Worm (Caenorhabditis elegans) whole organism, L4 larva: ENCODE measurements around the gene M02B1.3.

Experiments
- F44E2.7 ChIP-seq: fragments of 200-800 bp; sonication (Bioruptor generic); IDR thresholded peaks from 2 replicates; pipeline ENCODE4 v2.1.2; 2022; ENCODE audit warnings: missing genetic modification characterization, missing compliant biosample characterization
- T20F7.1 ChIP-seq: fragments of 200-800 bp; sonication (Bioruptor generic); optimal IDR thresholded peaks from 2 replicates; lab custom pipeline; 2018; ENCODE audit warnings: mild to moderate bottlenecking, missing genetic modification characterization, missing compliant biosample characterization
- T26A8.4 ChIP-seq: fragments of 200-800 bp; sonication (Bioruptor generic); IDR thresholded peaks from 2 replicates; pipeline ENCODE4 v1.3.6; 2022; ENCODE audit warnings: missing genetic modification characterization, missing compliant biosample characterization
- Y5F2A.4 ChIP-seq: fragments of 200-800 bp; sonication (Bioruptor generic); optimal IDR thresholded peaks from 2 replicates; lab custom pipeline; 2018; ENCODE audit warnings: mild to moderate bottlenecking, missing genetic modification characterization, missing compliant biosample characterization
- ZK546.5 ChIP-seq, 2 experiments: sonication (generic microtip); optimal IDR thresholded peaks; 2 replicates each; lab custom pipeline; 2017; ENCODE audit warnings: missing biosample characterization in 2 of 2, missing genetic modification characterization in 2 of 2
- aha-1 ChIP-seq: fragments of 150-350 bp; peaks from one replicate; lab custom pipeline; 2014; ENCODE audit warnings: missing biosample characterization, missing genetic modification characterization
- aly-2 ChIP-seq: sonication (generic microtip); optimal IDR thresholded peaks from 2 replicates; lab custom pipeline; 2018; ENCODE audit warnings: missing biosample characterization, missing genetic modification characterization
- ama-1 ChIP-seq: fragments of 150-350 bp; optimal IDR thresholded peaks from 2 replicates; lab custom pipeline; 2014; ENCODE audit warnings: inconsistent platforms, mixed read lengths
- arid-1 ChIP-seq: fragments of 200-800 bp; sonication (Bioruptor generic); conservative IDR thresholded peaks from 2 replicates; pipeline ENCODE4 v1.3.6; 2022; ENCODE audit warnings: missing genetic modification reagents, missing genetic modification characterization, missing compliant biosample characterization
- ces-1 ChIP-seq: fragments of 150-350 bp; sonication (generic microtip); optimal IDR thresholded peaks from 4 replicates; lab custom pipeline; 2014; ENCODE audit warnings: missing biosample characterization, missing genetic modification reagents, missing genetic modification characterization
- daf-16 ChIP-seq, 3 experiments: sonication (generic microtip); optimal IDR thresholded peaks; 2 replicates each; lab custom pipeline; 2016 to 2017; ENCODE audit warnings: missing genetic modification characterization in 3 of 3, missing genetic modification reagents in 3 of 3, mild to moderate bottlenecking in 2 of 3, missing compliant biosample characterization in 2 of 3, missing biosample characterization in 1 of 3, moderate library complexity in 1 of 3
- dmd-6 ChIP-seq: fragments of 200-800 bp; sonication (Bioruptor generic); IDR thresholded peaks from 2 replicates; pipeline ENCODE4 v1.3.6; 2022; ENCODE audit warnings: missing genetic modification reagents, missing genetic modification characterization, missing compliant biosample characterization
- dmd-8 ChIP-seq: fragments of 200-800 bp; sonication (Bioruptor generic); IDR thresholded peaks from 2 replicates; pipeline ENCODE4 v1.3.6; 2022; ENCODE audit warnings: missing genetic modification characterization, missing compliant biosample characterization
- dpl-1 ChIP-seq: fragments of 150-350 bp; optimal IDR thresholded peaks from 2 replicates; lab custom pipeline; 2014; ENCODE audit warnings: missing biosample characterization, missing genetic modification reagents, missing genetic modification characterization
- duxl-1 ChIP-seq: sonication (generic microtip); optimal IDR thresholded peaks from 2 replicates; lab custom pipeline; 2016; ENCODE audit warnings: mild to moderate bottlenecking, missing genetic modification characterization, moderate library complexity, missing compliant biosample characterization; ENCODE audit not compliant: poor library complexity
- dve-1 ChIP-seq: sonication (generic microtip); optimal IDR thresholded peaks from 2 replicates; lab custom pipeline; 2017; ENCODE audit warnings: antibody characterized with exemption, mild to moderate bottlenecking, missing genetic modification characterization, missing compliant biosample characterization; ENCODE audit not compliant: insufficient read depth
- egl-27 ChIP-seq: sonication (generic microtip); optimal IDR thresholded peaks from 3 replicates; lab custom pipeline; 2017; ENCODE audit warnings: missing biosample characterization, missing genetic modification reagents, missing genetic modification characterization
- hlh-30 ChIP-seq: sonication (generic microtip); optimal IDR thresholded peaks from 2 replicates; lab custom pipeline; 2017; ENCODE audit warnings: antibody characterized with exemption, mild to moderate bottlenecking, missing genetic modification characterization, missing compliant biosample characterization; ENCODE audit not compliant: insufficient read depth
- hmg-1.1 ChIP-seq: fragments of 200-800 bp; sonication (Bioruptor generic); IDR thresholded peaks from 2 replicates; pipeline ENCODE4 v1.3.6; 2022; ENCODE audit warnings: missing genetic modification reagents, missing genetic modification characterization, missing compliant biosample characterization
- jun-1 ChIP-seq: fragments of 150-350 bp; optimal IDR thresholded peaks from 2 replicates; lab custom pipeline; 2014; ENCODE audit warnings: missing biosample characterization, missing genetic modification reagents, missing genetic modification characterization
- lin-1 ChIP-seq: fragments of 200-800 bp; sonication (Bioruptor generic); IDR thresholded peaks from 2 replicates; pipeline ENCODE4 v1.3.6; 2022; ENCODE audit warnings: missing genetic modification reagents, missing genetic modification characterization, missing compliant biosample characterization
- lin-13 ChIP-seq: fragments of 150-350 bp; optimal IDR thresholded peaks from 2 replicates; lab custom pipeline; 2014; ENCODE audit warnings: missing biosample characterization, missing genetic modification reagents, missing genetic modification characterization
- lin-15B ChIP-seq: fragments of 150-350 bp; sonication (generic microtip); optimal IDR thresholded peaks from 3 replicates; lab custom pipeline; 2014; ENCODE audit warnings: missing biosample characterization, missing genetic modification characterization
- lin-29 ChIP-seq: fragments of 200-800 bp; sonication (Bioruptor generic); IDR thresholded peaks from 2 replicates; pipeline ENCODE4 v1.3.6; 2022; ENCODE audit warnings: missing genetic modification reagents, missing genetic modification characterization, missing compliant biosample characterization
- lsy-2 ChIP-seq, 2 experiments: fragments of 150-350 bp in 1 of 2; sonication (generic microtip) in 1 of 2; optimal IDR thresholded peaks; 2 replicates each; lab custom pipeline; 2014 to 2017; ENCODE audit warnings: missing biosample characterization in 2 of 2, missing genetic modification characterization in 2 of 2
- madf-9 ChIP-seq: fragments of 200-800 bp; sonication (Bioruptor generic); conservative IDR thresholded peaks from 2 replicates; pipeline ENCODE4 v1.3.6; 2022; ENCODE audit warnings: missing genetic modification reagents, missing genetic modification characterization, missing compliant biosample characterization
- mdl-1 ChIP-seq, 2 experiments: fragments of 150-350 bp in 1 of 2; sonication (generic microtip) in 1 of 2; optimal IDR thresholded peaks; 2 replicates each; lab custom pipeline; 2014 to 2017; ENCODE audit warnings: missing biosample characterization in 2 of 2, missing genetic modification characterization in 2 of 2
- mdt-29 ChIP-seq: fragments of 200-800 bp; sonication (Bioruptor generic); IDR thresholded peaks from 2 replicates; pipeline ENCODE4 v1.3.6; 2022; ENCODE audit warnings: missing genetic modification reagents, missing genetic modification characterization, missing compliant biosample characterization
- mes-2 ChIP-seq: sonication (generic microtip); optimal IDR thresholded peaks from 2 replicates; lab custom pipeline; 2016; ENCODE audit warnings: missing genotype, mild to moderate bottlenecking, missing genetic modification characterization, missing compliant biosample characterization; ENCODE audit not compliant: poor library complexity, severe bottlenecking
- mxl-3 ChIP-seq: fragments of 200-800 bp; sonication (Bioruptor generic); optimal IDR thresholded peaks from 2 replicates; lab custom pipeline; 2018; ENCODE audit warnings: mild to moderate bottlenecking, missing genetic modification characterization, missing compliant biosample characterization
- nhr-10 ChIP-seq: fragments of 150-350 bp; optimal IDR thresholded peaks from 2 replicates; lab custom pipeline; 2014; ENCODE audit warnings: missing biosample characterization, missing genetic modification characterization
- nhr-102 ChIP-seq: sonication (generic microtip); optimal IDR thresholded peaks from 2 replicates; lab custom pipeline; 2016; ENCODE audit warnings: mild to moderate bottlenecking, missing genetic modification characterization, moderate library complexity, missing compliant biosample characterization
- nhr-11 ChIP-seq: fragments of 150-350 bp; optimal IDR thresholded peaks from 2 replicates; lab custom pipeline; 2014; ENCODE audit warnings: missing biosample characterization, missing genetic modification characterization
- nhr-42 ChIP-seq: fragments of 200-800 bp; sonication (Bioruptor generic); IDR thresholded peaks from 2 replicates; pipeline ENCODE4 v1.3.6; 2022; ENCODE audit warnings: missing genetic modification characterization, missing compliant biosample characterization
- nhr-48 ChIP-seq: sonication (generic microtip); optimal IDR thresholded peaks from 2 replicates; lab custom pipeline; 2016; ENCODE audit warnings: mild to moderate bottlenecking, missing genetic modification characterization, missing compliant biosample characterization
- nhr-77 ChIP-seq: fragments of 150-350 bp; optimal IDR thresholded peaks from 2 replicates; lab custom pipeline; 2014; ENCODE audit warnings: missing biosample characterization, missing genetic modification characterization
- pqm-1 ChIP-seq: sonication (generic microtip); optimal IDR thresholded peaks from 2 replicates; lab custom pipeline; 2017; ENCODE audit warnings: missing biosample characterization, missing genetic modification characterization
- rbr-2 ChIP-seq: sonication (generic microtip); optimal IDR thresholded peaks from 2 replicates; lab custom pipeline; 2016; ENCODE audit warnings: missing genotype, missing genetic modification characterization, missing compliant biosample characterization
- saeg-2 ChIP-seq: fragments of 200-800 bp; sonication (Bioruptor generic); IDR thresholded peaks from 2 replicates; pipeline ENCODE4 v1.3.6; 2022; ENCODE audit warnings: missing genetic modification reagents, missing genetic modification characterization, missing compliant biosample characterization
- set-16 ChIP-seq: fragments of 200-800 bp; sonication (Bioruptor generic); IDR thresholded peaks from 2 replicates; pipeline ENCODE4 v1.3.6; 2022; ENCODE audit warnings: missing genetic modification reagents, missing genetic modification characterization, missing compliant biosample characterization
- snpc-1.2 ChIP-seq: fragments of 200-800 bp; sonication (Bioruptor generic); IDR thresholded peaks from 2 replicates; pipeline ENCODE4 v1.3.6; 2022; ENCODE audit warnings: missing genetic modification reagents, missing genetic modification characterization, missing compliant biosample characterization
- snpc-4 ChIP-seq: fragments of 150-350 bp; optimal IDR thresholded peaks from 2 replicates; lab custom pipeline; 2014; ENCODE audit warnings: missing biosample characterization, missing genetic modification characterization
- spr-3 ChIP-seq: fragments of 200-800 bp; sonication (Bioruptor generic); optimal IDR thresholded peaks from 2 replicates; lab custom pipeline; 2018; ENCODE audit warnings: mild to moderate bottlenecking, missing genetic modification characterization, missing compliant biosample characterization
- unc-39 ChIP-seq: sonication (generic microtip); optimal IDR thresholded peaks from 2 replicates; lab custom pipeline; 2017; ENCODE audit warnings: missing biosample characterization, missing genetic modification characterization
- zfp-3 ChIP-seq: fragments of 200-800 bp; sonication (Bioruptor generic); conservative IDR thresholded peaks from 2 replicates; pipeline ENCODE4 v1.3.6; 2022; ENCODE audit warnings: missing genetic modification reagents, missing genetic modification characterization, missing compliant biosample characterization

Gene M02B1.3

ce11 chrIV:12833698-12834416 is 2.5 kb upstream of the M02B1.3 start (continued):
- TF ChIP-seq snpc-1.2 (GFP tag; lab: Robert Waterston, UW), result no peak
- TF ChIP-seq dmd-6 (GFP tag; lab: Robert Waterston, UW), result peak; percentile 99
- TF ChIP-seq pqm-1, result peak; percentile 52
- no peak for TF ChIP-seq lin-15B (tag; lab: Kevin White, UChicago)
- TF ChIP-seq hlh-30 (tag; lab: Kevin White, UChicago), result peak; percentile 28
- peak; percentile 45 for TF ChIP-seq dve-1 (tag; lab: Kevin White, UChicago)
- no peak for TF ChIP-seq saeg-2
- peak; percentile 8 for TF ChIP-seq T20F7.1 (GFP tag; lab: Kevin White, UChicago)
- peak in 1 of 2 experiments; percentile 40 for TF ChIP-seq mdl-1 (tag; optimal IDR thresholded peaks at IDR 0.05; lab: Kevin White, UChicago)
- no peak for TF ChIP-seq F44E2.7
- no peak for TF ChIP-seq snpc-4 (tag; lab: Kevin White, UChicago)
- TF ChIP-seq nhr-10 (tag; lab: Kevin White, UChicago), result no peak
- TF ChIP-seq ces-1 (GFP tag; lab: Kevin White, UChicago), result no peak
- TF ChIP-seq mdt-29 (GFP tag; lab: Robert Waterston, UW), result peak; percentile 16; the same call in 1 of the 2 replicates
- TF ChIP-seq daf-16 (GFP tag; optimal IDR thresholded peaks at IDR 0.05; lab: Kevin White, UChicago), result no peak
- peak; percentile 27 for TF ChIP-seq daf-16 (tag; optimal IDR thresholded peaks at IDR 0.05; lab: Kevin White, UChicago)

- TF ChIP-seq lin-13 (GFP tag; lab: Kevin White, UChicago) (no peak), dve-1 (tag; lab: Kevin White, UChicago) (peak; percentile 1), dpl-1 (no peak), hmg-1.1 (GFP tag; lab: Robert Waterston, UW) (0 out of 2 replicates have a peak, but pooled peaks have one; percentile 38), nhr-10 (tag; lab: Kevin White, UChicago) (no peak), mes-2 (tag; lab: Kevin White, UChicago) (peak; percentile 56), set-16 (GFP tag; lab: Robert Waterston, UW) (no peak), egl-27 (tag; lab: Kevin White, UChicago) (no peak), lin-29 (GFP tag; lab: Robert Waterston, UW) (no peak), rbr-2 (tag; lab: Kevin White, UChicago) (peak; percentile 4), jun-1 (tag; lab: Kevin White, UChicago) (peak; percentile 15), aly-2 (no peak), ama-1 (lab: Kevin White, UChicago) (no peak), madf-9 (GFP tag; lab: Robert Waterston, UW) (0 out of 2 replicates have a peak, but pooled peaks have one; percentile 46), Y5F2A.4 (GFP tag; lab: Kevin White, UChicago) (no peak), nhr-102 (tag; lab: Kevin White, UChicago) (no peak), pqm-1 (no peak), zfp-3 (GFP tag; lab: Robert Waterston, UW) (no peak), arid-1 (GFP tag; lab: Robert Waterston, UW) (no peak), aha-1 (tag; lab: Kevin White, UChicago) (no peak), duxl-1 (tag; lab: Kevin White, UChicago) (no peak), lsy-2 (tag; optimal IDR thresholded peaks at IDR 0.05; lab: Kevin White, UChicago) (peak in 1 of 2 experiments; percentile 6)
Observed at ce11 chrIV:12834417-12834731, 1.9 kb upstream of the M02B1.3 start.

ce11 chrIV:12835363-12835762 is 945 bp upstream of the M02B1.3 start:
- no peak for TF ChIP-seq nhr-11 (tag; lab: Kevin White, UChicago)
- peak; percentile 29 for TF ChIP-seq nhr-48
- TF ChIP-seq ama-1 (lab: Kevin White, UChicago), result no peak
- no peak for TF ChIP-seq nhr-77 (tag; lab: Kevin White, UChicago)
- TF ChIP-seq dmd-8 (GFP tag; lab: Robert Waterston, UW), result no peak
- TF ChIP-seq snpc-4 (tag; lab: Kevin White, UChicago), result no peak
- TF ChIP-seq unc-39, result no peak
- no peak for TF ChIP-seq rbr-2 (tag; lab: Kevin White, UChicago)
- TF ChIP-seq set-16 (GFP tag; lab: Robert Waterston, UW), result no peak
- no peak for TF ChIP-seq spr-3 (GFP tag; lab: Kevin White, UChicago)
- no peak for TF ChIP-seq Y5F2A.4 (GFP tag; lab: Kevin White, UChicago)
- TF ChIP-seq ZK546.5 (tag; optimal IDR thresholded peaks at IDR 0.05; lab: Kevin White, UChicago), result no peak
- TF ChIP-seq mxl-3 (GFP tag; lab: Kevin White, UChicago), result no peak
- no peak for TF ChIP-seq T26A8.4 (GFP tag; lab: Robert Waterston, UW)
- no peak for TF ChIP-seq nhr-102 (tag; lab: Kevin White, UChicago)
- TF ChIP-seq nhr-42 (GFP tag; lab: Robert Waterston, UW), result no peak
- no peak for TF ChIP-seq T20F7.1 (GFP tag; lab: Kevin White, UChicago)
- TF ChIP-seq lin-1 (GFP tag; lab: Robert Waterston, UW), result 0 out of 2 replicates have a peak, but pooled peaks have one; percentile 34
- peak; percentile 81 for TF ChIP-seq aha-1 (tag; lab: Kevin White, UChicago)
- TF ChIP-seq aly-2, result no peak
